Worm (Caenorhabditis elegans) whole organism, dauer: ENCODE results near the gene F47B10.3.

Experiments used
- unc-62 ChIP-seq: sonication (generic microtip); optimal IDR thresholded peaks from 2 replicates; lab custom pipeline; 2017; ENCODE audit warnings: missing biosample characterization, missing genetic modification reagents, missing genetic modification characterization

Gene F47B10.3

DNA sequence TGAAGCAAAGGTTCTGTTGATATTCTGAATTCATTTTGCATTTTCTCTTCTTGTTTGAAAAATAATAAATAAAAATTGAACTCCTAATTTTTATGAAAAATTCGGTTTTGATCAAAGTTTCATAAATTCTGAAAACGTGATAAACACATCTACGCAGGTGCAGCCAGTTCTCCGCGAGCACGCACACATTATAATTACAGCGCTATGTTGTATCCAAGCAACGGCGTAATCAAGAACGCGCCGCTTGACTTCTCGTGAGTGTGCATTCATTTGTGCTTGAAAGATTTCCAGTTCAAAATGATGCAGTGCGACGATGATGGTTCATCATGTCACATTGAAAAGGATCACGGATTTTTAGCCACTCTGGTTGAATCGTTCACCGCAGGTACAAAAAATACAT lies at the start of gene F47B10.3:
Gene F47B10.3, plus strand, starts transcription at position 301 of the 400 bp plus-strand sequence.
- no peak for TF ChIP-seq unc-62 (GFP tag; lab: Kevin White, UChicago)

DNA sequence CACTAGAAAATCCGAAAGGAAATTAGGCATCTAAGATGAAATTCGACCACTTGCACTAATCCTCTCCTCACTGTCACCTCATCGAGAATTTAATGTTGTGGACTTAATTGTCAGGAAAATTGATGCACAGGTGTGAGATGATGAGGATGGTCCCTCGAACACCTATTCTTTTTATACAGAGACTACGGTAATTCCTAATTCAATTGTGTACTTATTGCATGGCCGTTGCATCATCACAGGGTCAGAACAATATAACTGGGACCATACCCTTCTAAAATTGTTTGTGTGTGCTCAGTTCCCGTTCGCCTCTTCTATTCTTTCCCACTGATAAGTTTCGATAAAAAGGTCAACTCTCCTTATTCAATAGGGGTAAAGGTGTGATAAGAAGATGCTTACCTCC lies 47.9 kb upstream of the F47B10.3 start:
- no peak for TF ChIP-seq unc-62 (GFP tag; lab: Kevin White, UChicago)

DNA sequence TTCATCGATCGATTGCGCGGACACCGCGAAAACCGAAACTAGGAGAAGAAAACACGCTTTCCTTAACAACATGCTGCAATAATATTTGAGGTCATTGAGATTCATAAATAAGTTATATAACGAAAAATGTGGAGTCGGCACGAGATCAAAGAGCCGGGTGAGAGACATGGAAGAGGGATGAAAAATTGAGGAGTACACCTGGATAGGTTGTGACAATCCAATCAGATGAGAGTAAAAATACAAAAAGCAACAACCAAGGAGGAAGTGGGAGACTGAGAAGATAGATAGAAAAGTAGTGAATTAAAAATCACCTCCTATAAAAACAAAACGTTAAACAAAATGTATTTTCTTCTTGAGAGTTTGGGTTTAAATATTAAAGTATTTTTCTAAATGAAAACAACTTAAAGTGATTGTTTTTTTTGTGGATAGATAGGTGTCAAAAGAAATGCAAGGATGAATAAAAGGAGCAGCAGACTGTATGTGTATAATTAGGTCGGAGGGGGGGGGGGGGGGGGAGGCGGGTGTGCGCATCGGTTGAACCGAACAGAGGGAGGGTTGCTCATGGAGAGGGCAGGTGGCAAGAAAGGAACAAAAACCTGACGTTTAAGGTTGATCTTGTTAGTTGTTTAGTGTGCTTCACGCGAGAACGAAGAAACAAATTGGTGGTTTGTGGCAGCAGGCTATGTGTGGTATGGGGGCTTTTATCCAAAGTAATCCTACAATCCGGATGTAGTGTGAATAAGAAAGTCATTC lies 47.2 kb upstream of the F47B10.3 start, which contains the start of gene C05A9.2:
Gene C05A9.2, minus strand, starts transcription at position 73 of the 753 bp plus-strand sequence.
- no peak for TF ChIP-seq unc-62 (GFP tag; lab: Kevin White, UChicago)

DNA sequence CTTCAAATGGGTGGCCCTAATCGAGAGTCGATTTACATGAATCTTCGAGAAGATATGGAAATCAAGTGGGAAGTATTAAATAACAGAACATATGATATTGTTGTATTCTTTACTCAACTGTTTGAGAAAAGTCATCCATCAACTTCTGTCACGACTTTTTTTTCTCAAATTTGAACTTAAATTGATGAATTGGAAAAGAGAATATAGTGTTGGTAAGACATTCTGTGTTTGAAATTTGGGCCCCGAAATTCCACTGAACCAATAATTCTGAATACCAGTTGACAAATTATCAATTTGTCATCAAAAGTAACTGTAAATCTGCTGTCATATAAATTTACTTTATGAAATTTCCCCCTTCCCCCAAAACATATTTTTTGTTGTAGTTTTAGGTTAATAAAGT lies 45.1 kb upstream of the F47B10.3 start:
- no peak for TF ChIP-seq unc-62 (GFP tag; lab: Kevin White, UChicago)

DNA sequence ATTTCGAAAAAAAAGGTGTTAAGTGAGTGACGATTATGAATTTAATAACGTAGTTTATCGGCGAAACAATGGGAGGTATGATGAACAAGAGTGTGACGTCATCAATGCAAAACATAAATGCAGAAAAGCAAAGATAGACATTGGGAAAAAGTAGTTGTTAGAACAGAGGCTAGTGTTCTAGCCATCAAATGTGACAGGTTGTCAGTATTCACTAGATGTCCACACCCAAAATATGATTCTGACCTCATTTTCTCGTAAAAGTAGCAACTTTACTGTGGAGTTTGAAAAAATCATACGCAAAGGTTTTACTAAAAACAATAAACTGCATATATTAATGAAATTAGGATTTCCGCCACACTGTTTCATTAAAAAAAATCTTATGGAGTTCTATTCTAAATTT lies 40.8 kb upstream of the F47B10.3 start:
- TF ChIP-seq unc-62 (GFP tag; lab: Kevin White, UChicago) = no peak

DNA sequence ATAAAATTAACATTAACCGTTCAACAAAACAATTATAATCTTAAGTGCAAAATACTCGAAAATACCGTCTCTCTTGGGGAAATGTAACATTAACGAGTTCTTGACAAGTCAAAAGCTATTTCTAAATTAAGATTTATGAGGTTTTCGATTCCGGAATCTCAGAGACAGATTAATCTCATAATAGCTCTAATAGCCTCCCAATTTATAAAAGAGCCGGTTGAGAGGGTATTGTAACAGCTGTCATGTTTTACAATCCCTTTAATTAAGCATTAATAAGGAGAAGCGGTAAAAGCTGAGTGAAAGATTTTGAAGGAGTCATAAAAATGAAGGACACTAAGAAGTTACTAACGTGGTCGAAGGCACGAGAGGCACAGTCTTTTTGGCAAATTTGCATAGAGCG lies 40.3 kb upstream of the F47B10.3 start:
- TF ChIP-seq unc-62 (GFP tag; lab: Kevin White, UChicago) = no peak

DNA sequence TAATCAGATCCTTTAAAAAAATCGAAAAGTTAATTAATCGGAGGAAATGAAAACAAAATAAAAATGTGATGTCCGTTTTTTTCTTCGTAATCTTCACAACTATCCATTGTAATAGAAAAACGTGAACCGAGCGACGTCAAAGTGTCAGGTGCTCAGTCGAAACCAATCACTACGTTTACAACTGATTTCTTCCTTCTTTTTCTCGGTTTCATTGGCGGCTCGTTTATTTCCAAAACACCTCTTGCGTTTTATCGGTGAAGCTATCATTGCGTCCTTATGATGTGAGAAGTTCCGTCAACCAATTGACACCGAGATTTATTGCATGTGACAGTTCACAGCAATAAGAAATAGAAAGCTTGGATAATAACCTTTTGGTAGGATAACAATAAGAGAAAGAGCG lies 38.7 kb upstream of the F47B10.3 start:
- TF ChIP-seq unc-62 (GFP tag; lab: Kevin White, UChicago) = no peak

DNA sequence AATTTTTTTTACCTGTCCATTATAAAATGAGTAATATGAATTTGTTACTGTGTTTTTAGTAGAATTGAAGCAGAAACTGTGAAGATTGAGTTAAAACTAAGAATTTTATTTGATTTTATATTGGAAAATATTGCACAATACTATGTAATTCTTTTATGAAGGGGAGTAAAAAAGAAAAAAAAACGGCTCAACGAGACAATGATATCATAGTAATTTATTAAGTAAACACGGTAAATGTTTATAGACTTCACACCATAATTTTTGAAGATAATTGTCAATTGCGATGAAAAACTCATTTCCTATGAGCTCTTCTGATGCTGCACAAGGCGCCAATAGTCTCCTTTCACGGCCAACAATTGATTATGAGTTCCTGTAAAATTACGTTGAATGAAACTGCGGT lies 32.8 kb upstream of the F47B10.3 start, which contains the start of gene pgp-5:
Gene pgp-5, minus strand, starts transcription at position 87 of the 400 bp plus-strand sequence.
- no peak for TF ChIP-seq unc-62 (GFP tag; lab: Kevin White, UChicago)

DNA sequence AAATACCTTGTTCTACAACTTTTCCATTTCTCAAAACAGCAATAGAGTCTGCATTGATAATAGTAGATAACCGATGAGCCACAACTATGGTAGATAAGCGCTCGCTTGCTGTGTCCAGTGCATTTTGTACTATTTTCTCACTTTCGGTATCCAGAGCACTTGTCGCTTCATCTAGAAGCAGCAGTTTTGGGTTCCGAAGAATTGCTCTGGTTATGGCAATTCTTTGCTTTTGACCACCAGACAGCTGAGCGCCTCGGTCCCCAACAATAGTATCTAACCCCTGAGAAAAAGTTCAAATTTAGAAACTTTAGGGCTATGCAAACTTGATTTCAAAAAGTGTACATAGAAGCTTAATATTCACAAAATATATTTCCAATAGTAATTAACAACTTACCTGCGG lies 32.4 kb upstream of the F47B10.3 start:
- no peak for TF ChIP-seq unc-62 (GFP tag; lab: Kevin White, UChicago)

DNA sequence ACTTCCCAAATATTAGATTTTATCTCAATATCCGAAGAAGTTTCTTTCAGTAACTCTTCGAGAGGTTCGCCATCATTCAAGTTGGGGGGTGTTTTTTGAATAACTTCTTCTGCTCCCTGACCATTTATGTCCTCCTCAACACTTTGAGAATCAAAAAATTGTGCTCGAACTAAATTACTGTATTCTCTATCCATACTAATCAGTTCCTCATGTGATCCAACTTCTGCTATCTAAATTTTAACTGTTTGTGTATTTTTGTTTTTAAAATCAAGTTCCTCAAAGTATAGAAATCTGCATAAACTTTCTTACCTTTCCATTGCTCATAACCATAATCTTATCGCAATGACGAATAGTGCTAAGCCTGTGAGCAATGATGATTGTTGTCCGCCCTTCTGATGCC lies 30.3 kb upstream of the F47B10.3 start:
- no peak for TF ChIP-seq unc-62 (GFP tag; lab: Kevin White, UChicago)

DNA sequence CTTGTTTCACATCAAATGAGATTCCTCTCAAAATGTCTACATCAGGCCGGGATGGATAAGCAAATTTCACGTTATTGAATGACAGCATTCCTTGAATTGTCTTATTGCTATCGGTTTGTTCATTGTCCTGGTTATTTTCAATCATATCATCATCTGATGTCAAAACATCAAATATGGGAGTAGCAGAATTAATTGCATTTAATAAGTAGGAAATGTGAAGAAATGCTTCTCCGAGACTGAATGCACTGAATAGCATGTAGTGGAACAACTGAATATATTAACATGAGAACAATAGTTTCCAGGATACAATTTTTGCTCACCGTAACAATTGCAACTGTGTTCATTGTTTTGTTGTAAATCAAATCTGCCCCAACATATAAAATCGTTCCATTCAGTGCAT lies 29.4 kb upstream of the F47B10.3 start:
- TF ChIP-seq unc-62 (GFP tag; lab: Kevin White, UChicago) = no peak

DNA sequence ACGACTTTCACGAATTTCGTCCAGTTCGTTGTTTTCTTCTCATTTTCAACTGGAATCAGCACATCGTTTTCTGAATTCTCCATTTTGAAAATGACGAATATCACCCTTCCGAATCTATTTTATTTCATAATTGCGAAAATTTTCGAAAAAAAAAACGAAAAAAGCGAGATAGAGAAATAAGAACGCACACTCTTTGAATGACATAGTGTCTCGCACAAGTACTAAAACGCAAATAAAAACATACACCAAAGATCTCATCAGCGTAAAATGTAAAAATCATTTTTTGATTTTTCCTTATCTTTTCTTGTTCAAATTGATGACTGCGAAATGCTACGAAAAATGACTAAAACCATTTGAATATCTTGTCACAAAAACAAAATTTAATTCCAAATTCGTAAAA lies 27.7 kb upstream of the F47B10.3 start, which contains the start of gene pgp-8:
Gene pgp-8, minus strand, starts transcription at position 101 of the 400 bp plus-strand sequence.
- no peak for TF ChIP-seq unc-62 (GFP tag; lab: Kevin White, UChicago)

DNA sequence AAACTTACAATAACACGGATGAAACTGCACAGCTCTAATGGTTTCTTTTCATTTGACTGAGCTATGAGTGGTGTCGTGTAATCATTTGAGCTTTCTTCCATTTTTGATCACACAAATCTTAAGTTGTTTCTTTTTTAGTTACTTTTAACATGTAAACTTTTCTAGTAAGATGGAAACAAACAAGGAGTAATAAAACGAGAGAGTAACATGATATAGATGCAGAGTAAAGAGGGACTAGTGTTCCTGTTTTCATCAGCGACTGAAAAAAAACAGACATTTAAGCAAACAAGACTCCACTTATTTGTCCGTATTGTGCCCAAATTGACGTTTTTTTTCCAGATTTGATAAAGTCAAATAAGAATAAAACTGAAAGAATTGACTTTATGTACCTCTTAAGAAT lies 21.9 kb upstream of the F47B10.3 start, which contains the start of gene pgp-7:
Gene pgp-7, minus strand, starts transcription at position 101 of the 400 bp plus-strand sequence.
- no peak for TF ChIP-seq unc-62 (GFP tag; lab: Kevin White, UChicago)

DNA sequence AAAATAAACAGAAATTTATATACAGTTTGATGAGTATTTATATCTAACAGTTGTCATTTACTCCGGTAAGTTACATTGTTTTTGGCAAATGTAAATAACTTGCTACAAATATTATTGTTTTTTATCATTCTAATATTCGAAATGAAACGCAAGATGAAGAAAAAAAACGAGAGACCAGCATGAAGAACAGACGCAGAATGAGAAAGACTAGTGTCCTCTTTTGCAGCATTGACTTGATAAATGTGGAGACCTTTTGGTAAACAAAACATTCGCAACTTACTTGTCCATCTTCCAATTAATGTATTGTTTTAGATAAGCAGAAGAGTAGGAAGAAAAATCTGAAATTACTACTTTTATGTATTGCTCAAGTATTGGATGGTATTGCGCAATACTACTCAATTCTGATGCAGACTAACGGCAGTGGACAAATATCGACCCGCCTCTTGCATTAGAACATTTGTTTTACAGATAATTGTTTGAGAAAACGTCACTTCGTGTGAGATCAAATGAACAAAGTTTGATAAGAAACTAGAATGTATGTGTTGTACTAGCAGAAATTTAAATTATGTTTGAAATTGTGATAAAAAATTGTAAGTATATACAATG lies 14.7 kb upstream of the F47B10.3 start, which contains the start of gene pgp-6:
Gene pgp-6, minus strand, starts transcription at position 288 of the 606 bp plus-strand sequence.
- TF ChIP-seq unc-62 (GFP tag; lab: Kevin White, UChicago) = no peak

DNA sequence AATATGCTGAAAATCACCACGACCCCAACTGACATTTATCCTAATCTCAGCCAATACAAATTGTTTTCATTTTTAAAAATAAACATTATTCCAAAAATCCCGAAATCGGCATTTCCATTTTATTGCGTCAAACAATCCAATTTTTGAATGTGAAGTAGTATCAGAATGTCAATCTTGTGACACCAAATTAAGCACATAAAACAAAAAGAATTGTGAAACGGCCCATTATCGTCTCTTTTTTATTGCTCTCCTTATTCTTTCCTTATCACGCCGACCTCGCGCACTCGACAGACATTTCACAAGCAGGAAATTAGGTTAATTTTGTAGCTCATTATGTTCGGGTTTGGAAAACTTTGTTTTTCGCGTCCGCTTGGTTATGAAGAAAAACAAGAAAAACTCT lies 11.5 kb upstream of the F47B10.3 start, which contains the start of gene T21E8.4:
Gene T21E8.4, plus strand, starts transcription at position 301 of the 400 bp plus-strand sequence.
- TF ChIP-seq unc-62 (GFP tag; lab: Kevin White, UChicago) = no peak

DNA sequence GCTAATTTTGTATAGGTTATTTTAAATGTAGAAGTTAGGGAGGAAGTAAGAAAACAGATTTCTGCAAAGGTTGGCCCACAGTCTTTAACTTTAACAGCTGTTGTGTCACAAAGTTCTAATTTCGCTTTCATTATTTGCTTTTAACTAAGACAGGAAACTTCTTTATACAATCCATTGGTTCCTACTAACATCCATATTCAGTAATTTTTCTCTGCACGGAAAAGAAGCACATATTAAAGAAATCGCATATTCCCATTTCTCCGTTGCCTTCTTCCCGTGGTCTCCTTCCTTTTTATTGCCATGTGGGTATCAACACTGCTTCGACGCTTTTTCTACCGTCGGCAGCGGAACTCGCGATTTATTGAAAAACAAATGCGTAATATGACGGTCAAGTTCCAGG lies 10.0 kb upstream of the F47B10.3 start, which contains the start of gene T21E8.6:
Gene T21E8.6, plus strand, starts transcription at position 301 of the 400 bp plus-strand sequence.
- TF ChIP-seq unc-62 (GFP tag; lab: Kevin White, UChicago) = no peak
